Fruit fly (Drosophila melanogaster) whole organism, adult: ENCODE results near the gene CG15539.

Experiments used
- CG11617 ChIP-seq: fragments of 200-800 bp; sonication (Bioruptor generic); optimal IDR thresholded peaks from 2 replicates; lab custom pipeline; 2017; ENCODE audit warnings: mild to moderate bottlenecking, missing biosample characterization, missing genetic modification reagents, missing genetic modification characterization
- CG14711 ChIP-seq: fragments of 200-800 bp; sonication (Bioruptor generic); optimal IDR thresholded peaks from 2 replicates; lab custom pipeline; 2018; ENCODE audit warnings: missing biosample characterization, mild to moderate bottlenecking, missing genetic modification characterization, moderate library complexity
- CG1620 ChIP-seq: fragments of 200-800 bp; sonication (Bioruptor generic); optimal IDR thresholded peaks from 2 replicates; lab custom pipeline; 2016; ENCODE audit warnings: missing biosample characterization, missing genetic modification characterization
- CG33017 ChIP-seq: fragments of 200-800 bp; sonication (Bioruptor generic); optimal IDR thresholded peaks from 2 replicates; lab custom pipeline; 2018; ENCODE audit warnings: missing biosample characterization, mild to moderate bottlenecking, missing genetic modification characterization, moderate library complexity
- CG7045 ChIP-seq: fragments of 200-800 bp; sonication (Bioruptor generic); optimal IDR thresholded peaks from 2 replicates; lab custom pipeline; 2017; ENCODE audit warnings: missing biosample characterization, mild to moderate bottlenecking, missing genetic modification characterization
- CG7101 ChIP-seq: fragments of 200-800 bp; sonication (Bioruptor generic); optimal IDR thresholded peaks from 2 replicates; lab custom pipeline; 2018; ENCODE audit warnings: missing biosample characterization, mild to moderate bottlenecking, missing genetic modification characterization, moderate library complexity
- Clk ChIP-seq: fragments of 200-800 bp; sonication (Bioruptor generic); optimal IDR thresholded peaks from 2 replicates; lab custom pipeline; 2017; ENCODE audit warnings: missing biosample characterization, missing genetic modification characterization
- Crg-1 ChIP-seq: fragments of 200-800 bp; sonication (Bioruptor generic); optimal IDR thresholded peaks from 2 replicates; lab custom pipeline; 2016; ENCODE audit warnings: missing biosample characterization, missing genetic modification characterization
- Hr96 ChIP-seq: fragments of 200-800 bp; sonication (Bioruptor generic); optimal IDR thresholded peaks from 2 replicates; lab custom pipeline; 2016; ENCODE audit warnings: missing biosample characterization, missing genetic modification characterization
- bab1 ChIP-seq: fragments of 200-800 bp; sonication (Bioruptor generic); optimal IDR thresholded peaks from 3 replicates; lab custom pipeline; 2019; ENCODE audit warnings: missing biosample characterization, mild to moderate bottlenecking, missing genetic modification characterization, moderate library complexity
- cnc ChIP-seq, 2 experiments: fragments of >200 bp; optimal IDR thresholded peaks; 2 replicates each; lab custom pipeline; 2017
- kay ChIP-seq: fragments of 200-800 bp; sonication (Bioruptor generic); peaks from one replicate; lab custom pipeline; 2016; ENCODE audit warnings: missing biosample characterization, missing genetic modification characterization, borderline replicate concordance
- ovo ChIP-seq: fragments of 200-800 bp; sonication (Bioruptor generic); optimal IDR thresholded peaks from 2 replicates; lab custom pipeline; 2016; ENCODE audit warnings: missing biosample characterization, missing genetic modification characterization
- toe ChIP-seq: fragments of 200-800 bp; sonication (Bioruptor generic); optimal IDR thresholded peaks from 2 replicates; lab custom pipeline; 2016; ENCODE audit warnings: missing biosample characterization, missing genetic modification characterization

DNA sequence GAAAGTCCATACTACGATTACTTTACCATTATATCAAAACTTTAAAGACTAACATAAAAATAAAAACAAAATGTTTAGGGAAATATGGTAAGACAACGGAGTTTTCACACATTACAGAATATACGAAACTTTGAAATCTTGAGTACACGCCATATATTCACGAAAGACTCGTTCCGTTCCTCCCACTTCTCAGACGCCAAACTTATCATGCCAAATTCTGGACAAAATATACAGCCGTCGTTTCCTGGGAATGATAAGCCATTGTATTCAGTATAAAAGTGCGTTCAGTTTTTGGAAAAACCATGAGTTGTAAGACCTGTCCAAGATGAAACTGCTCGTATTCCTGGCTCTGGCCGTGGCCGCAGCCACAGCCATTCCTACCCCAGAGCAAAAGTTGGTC is 17.1 kb upstream of the CG15539 start, which contains the start of gene Jon99Fi:
- TF ChIP-seq CG33017 (tag; lab: Kevin White, UChicago) (no peak), CG7101 (tag; lab: Kevin White, UChicago) (no peak), CG7045 (GFP tag; lab: Kevin White, UChicago) (no peak), CG14711 (tag; lab: Kevin White, UChicago) (no peak), Crg-1 (no peak), ovo (no peak), cnc (optimal IDR thresholded peaks at IDR 0.05; lab: Kevin White, UChicago) (no peak), Hr96 (GFP tag; lab: Kevin White, UChicago) (no peak), CG1620 (no peak), kay (GFP tag; lab: Kevin White, UChicago) (no peak), toe (GFP tag; lab: Kevin White, UChicago) (no peak), CG11617 (GFP tag; lab: Kevin White, UChicago) (no peak), bab1 (no peak), Clk (GFP tag; lab: Kevin White, UChicago) (no peak)
